Worm (Caenorhabditis elegans): ENCODE measurements around the gene smvt-1.

DNA sequence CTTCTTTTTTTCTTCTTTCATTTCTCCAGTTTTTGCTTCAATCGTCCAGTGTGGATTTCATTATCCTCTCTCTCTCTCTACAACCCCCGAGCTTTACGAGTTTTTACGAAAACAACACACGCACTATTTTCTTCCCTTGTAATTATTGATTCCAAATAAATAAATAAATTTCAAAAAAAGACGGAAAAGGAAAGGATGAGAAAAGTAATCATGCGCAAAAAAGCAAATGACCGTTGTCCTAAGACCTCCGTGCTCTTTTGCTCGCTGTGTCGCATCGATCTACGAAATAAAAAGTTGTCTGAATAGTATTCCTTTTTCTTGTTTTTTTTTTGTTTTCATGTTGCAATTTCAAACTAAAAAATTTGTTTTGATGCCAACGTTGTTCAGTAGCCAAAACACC, 1.9 kb upstream of the smvt-1 start:
- TF ChIP-seq nhr-27 (tag; optimal IDR thresholded peaks at IDR 0.05), result no peak
- no peak for TF ChIP-seq tbx-9 (tag; optimal IDR thresholded peaks at IDR 0.05; ENCODE audit: borderline replicate concordance)
- TF ChIP-seq ccch-3 (GFP tag; optimal IDR thresholded peaks at IDR 0.05), result no peak
- no peak for TF ChIP-seq aptf-3 (GFP tag; IDR thresholded peaks at IDR 0.05)
- TF ChIP-seq madf-3 (GFP tag; IDR thresholded peaks at IDR 0.05), result no peak
- no peak for TF ChIP-seq unc-62 (GFP tag; optimal IDR thresholded peaks at IDR 0.05)

Measured in whole organism, young adult.